Fruit fly (Drosophila melanogaster) whole organism, embryonic: ENCODE data around the gene TTLL6B.

Source experiments
- Atf-2 ChIP-seq: fragments of 200-800 bp; sonication (Bioruptor generic); optimal IDR thresholded peaks from 2 replicates; lab custom pipeline; 2016; ENCODE audit warnings: missing biosample characterization, missing genetic modification characterization
- B-H2 ChIP-seq: fragments of 200-800 bp; sonication (Bioruptor generic); optimal IDR thresholded peaks from 2 replicates; lab custom pipeline; 2018; ENCODE audit warnings: missing biosample characterization, mild to moderate bottlenecking, missing genetic modification characterization
- Bdp1 ChIP-seq: fragments of 200-800 bp; sonication (Bioruptor generic); optimal IDR thresholded peaks from 3 replicates; lab custom pipeline; 2016; ENCODE audit warnings: missing biosample characterization, missing genetic modification characterization
- Bgb ChIP-seq: fragments of 200-800 bp; sonication (Bioruptor generic); IDR thresholded peaks from 2 replicates; pipeline ENCODE4 v1.3.6; 2022; ENCODE audit warnings: missing biosample characterization, missing genetic modification characterization; ENCODE audit not compliant: partially characterized antibody
- CG10209 ChIP-seq: fragments of 200-800 bp; sonication (Bioruptor generic); optimal IDR thresholded peaks from 3 replicates; lab custom pipeline; 2017; ENCODE audit warnings: missing biosample characterization, mild to moderate bottlenecking, missing genetic modification characterization, missing genetic modification reagents
- CG1024 ChIP-seq: fragments of 200-800 bp; sonication (Bioruptor generic); IDR thresholded peaks from 2 replicates; pipeline ENCODE4 v1.3.6; 2022; ENCODE audit warnings: missing biosample characterization, missing genetic modification characterization
- CG10543 ChIP-seq: fragments of 200-800 bp; sonication (Bioruptor generic); optimal IDR thresholded peaks from 3 replicates; lab custom pipeline; 2017; ENCODE audit warnings: missing biosample characterization, mild to moderate bottlenecking, missing genetic modification characterization, moderate library complexity
- CG11504 ChIP-seq: fragments of 200-800 bp; sonication (Bioruptor generic); optimal IDR thresholded peaks from 3 replicates; lab custom pipeline; 2019; ENCODE audit warnings: missing biosample characterization, mild to moderate bottlenecking, missing genetic modification characterization, moderate library complexity
- CG11696 ChIP-seq: fragments of 200-800 bp; sonication (Bioruptor generic); IDR thresholded peaks from 2 replicates; pipeline ENCODE4 v1.3.6; 2022; ENCODE audit warnings: missing biosample characterization, missing genetic modification characterization
- CG1233 ChIP-seq: fragments of 200-800 bp; sonication (Bioruptor generic); optimal IDR thresholded peaks from 4 replicates; lab custom pipeline; 2018; ENCODE audit warnings: missing biosample characterization, mild to moderate bottlenecking, missing genetic modification characterization
- CG14710 ChIP-seq: fragments of 200-800 bp; sonication (Bioruptor generic); optimal IDR thresholded peaks from 3 replicates; lab custom pipeline; 2019; ENCODE audit warnings: missing biosample characterization, mild to moderate bottlenecking, missing genetic modification characterization, moderate library complexity
- CG17912 ChIP-seq: fragments of 200-800 bp; sonication (Bioruptor generic); optimal IDR thresholded peaks from 2 replicates; lab custom pipeline; 2018; ENCODE audit warnings: missing biosample characterization, mild to moderate bottlenecking, missing genetic modification characterization
- CG1792 ChIP-seq: fragments of 200-800 bp; sonication (Bioruptor generic); optimal IDR thresholded peaks from 2 replicates; lab custom pipeline; 2016; ENCODE audit warnings: missing biosample characterization, missing genetic modification characterization
- CG18599 ChIP-seq: fragments of 200-800 bp; sonication (Bioruptor generic); optimal IDR thresholded peaks from 3 replicates; lab custom pipeline; 2017; ENCODE audit warnings: missing biosample characterization, missing genetic modification characterization, mild to moderate bottlenecking, moderate library complexity, missing genetic modification reagents
- CG2202 ChIP-seq: fragments of 200-800 bp; sonication (Bioruptor generic); optimal IDR thresholded peaks from 2 replicates; lab custom pipeline; 2018; ENCODE audit warnings: missing biosample characterization, mild to moderate bottlenecking, missing genetic modification characterization
- CG31365 ChIP-seq: fragments of 200-800 bp; sonication (Bioruptor generic); optimal IDR thresholded peaks from 2 replicates; lab custom pipeline; 2018; ENCODE audit warnings: missing biosample characterization, mild to moderate bottlenecking, missing genetic modification characterization
- CG34376 ChIP-seq: fragments of 200-800 bp; sonication (Bioruptor generic); optimal IDR thresholded peaks from 2 replicates; lab custom pipeline; 2018; ENCODE audit warnings: missing biosample characterization, mild to moderate bottlenecking, missing genetic modification characterization
- CG6254 ChIP-seq: fragments of 200-800 bp; sonication (Bioruptor generic); optimal IDR thresholded peaks from 3 replicates; lab custom pipeline; 2017; ENCODE audit warnings: mild to moderate bottlenecking, missing biosample characterization, missing genetic modification reagents, missing genetic modification characterization
- CG9727 ChIP-seq: fragments of 200-800 bp; sonication (Bioruptor generic); optimal IDR thresholded peaks from 3 replicates; lab custom pipeline; 2017; ENCODE audit warnings: missing biosample characterization, mild to moderate bottlenecking, missing genetic modification characterization
- CTCF ChIP-seq: fragments of 200-800 bp; sonication (Bioruptor generic); optimal IDR thresholded peaks from 2 replicates; lab custom pipeline; 2017; ENCODE audit warnings: missing biosample characterization, mild to moderate bottlenecking, missing genetic modification characterization, moderate library complexity
- CrebB ChIP-seq: fragments of 200-800 bp; sonication (Bioruptor generic); optimal IDR thresholded peaks from 3 replicates; lab custom pipeline; 2018; ENCODE audit warnings: missing biosample characterization, mild to moderate bottlenecking, missing genetic modification characterization
- D19B ChIP-seq: fragments of 200-800 bp; sonication (Bioruptor generic); optimal IDR thresholded peaks from 2 replicates; lab custom pipeline; 2017; ENCODE audit warnings: missing biosample characterization, mild to moderate bottlenecking, missing genetic modification characterization
- Dad ChIP-seq: fragments of 200-800 bp; sonication (Bioruptor generic); optimal IDR thresholded peaks from 3 replicates; lab custom pipeline; 2016; ENCODE audit warnings: missing biosample characterization, missing genetic modification characterization
- Dip2 ChIP-seq: fragments of 200-800 bp; sonication (Bioruptor generic); IDR thresholded peaks from 2 replicates; pipeline ENCODE4 v1.3.6; 2022; ENCODE audit warnings: missing biosample characterization, missing genetic modification characterization
- Dref ChIP-seq: fragments of 200-800 bp; sonication (Bioruptor generic); IDR thresholded peaks from 2 replicates; pipeline ENCODE4 v1.3.6; 2022; ENCODE audit warnings: missing biosample characterization, missing genetic modification characterization
- Elba2 ChIP-seq: fragments of 200-800 bp; sonication (Bioruptor generic); optimal IDR thresholded peaks from 3 replicates; lab custom pipeline; 2016; ENCODE audit warnings: missing biosample characterization, missing genetic modification characterization
- Ets97D ChIP-seq: fragments of 200-800 bp; sonication (Bioruptor generic); optimal IDR thresholded peaks from 3 replicates; lab custom pipeline; 2016; ENCODE audit warnings: missing biosample characterization, missing genetic modification characterization
- GATAe ChIP-seq: fragments of 200-800 bp; sonication (Bioruptor generic); conservative IDR thresholded peaks from 2 replicates; pipeline ENCODE4 v1.3.6; 2022; ENCODE audit warnings: missing biosample characterization, missing genetic modification characterization
- Gug ChIP-seq: fragments of 200-800 bp; sonication (Bioruptor generic); IDR thresholded peaks from 4 replicates; pipeline ENCODE4 v1.3.6; 2022; ENCODE audit warnings: missing biosample characterization, missing genetic modification characterization
- H15 ChIP-seq: fragments of 200-800 bp; sonication (Bioruptor generic); IDR thresholded peaks from 3 replicates; pipeline ENCODE4 v1.3.6; 2022; ENCODE audit warnings: missing biosample characterization, missing genetic modification characterization
- H2.0 ChIP-seq: fragments of 200-800 bp; sonication (Bioruptor generic); IDR thresholded peaks from 2 replicates; pipeline ENCODE4 v1.3.6; 2022; ENCODE audit warnings: missing biosample characterization, missing genetic modification characterization
- HLH4C ChIP-seq: fragments of 200-800 bp; sonication (Bioruptor generic); IDR thresholded peaks from 3 replicates; pipeline ENCODE4 v1.3.6; 2022; ENCODE audit warnings: missing biosample characterization, missing genetic modification characterization; ENCODE audit not compliant: partially characterized antibody
- MESR4 ChIP-seq: fragments of 200-800 bp; sonication (Bioruptor generic); optimal IDR thresholded peaks from 2 replicates; lab custom pipeline; 2018; ENCODE audit warnings: missing biosample characterization, mild to moderate bottlenecking, missing genetic modification characterization, moderate library complexity
- Med ChIP-seq: fragments of 200-800 bp; sonication (Bioruptor generic); peaks from one replicate; lab custom pipeline; 2016; ENCODE audit warnings: missing biosample characterization, missing genetic modification characterization, mild to moderate bottlenecking, inconsistent platforms, moderate library complexity
- Optix ChIP-seq: fragments of 200-800 bp; sonication (Bioruptor generic); IDR thresholded peaks from 3 replicates; pipeline ENCODE4 v1.3.6; 2022; ENCODE audit warnings: missing biosample characterization, missing genetic modification characterization
- Stat92E ChIP-seq, 3 experiments: fragments of >200 bp in 2 of 3; fragments of 200-800 bp in 1 of 3; sonication (Bioruptor generic) in 1 of 3; optimal IDR thresholded peaks; 2 replicates each; lab custom pipeline; 2017 to 2019; ENCODE audit warnings: missing biosample characterization in 3 of 3, missing genetic modification characterization in 3 of 3, mild to moderate bottlenecking in 1 of 3, moderate library complexity in 1 of 3
- abd-A ChIP-seq: fragments of 200-800 bp; sonication (Bioruptor generic); optimal IDR thresholded peaks from 3 replicates; lab custom pipeline; 2019; ENCODE audit warnings: missing biosample characterization, mild to moderate bottlenecking, missing genetic modification characterization, moderate library complexity
- bcd ChIP-seq: fragments of 200-800 bp; sonication (Bioruptor generic); optimal IDR thresholded peaks from 2 replicates; lab custom pipeline; 2017; ENCODE audit warnings: missing biosample characterization, mild to moderate bottlenecking, missing genetic modification characterization
- cg ChIP-seq: fragments of 200-800 bp; sonication (Bioruptor generic); optimal IDR thresholded peaks from 3 replicates; lab custom pipeline; 2019; ENCODE audit warnings: missing biosample characterization, mild to moderate bottlenecking, missing genetic modification characterization, moderate library complexity
- dimm ChIP-seq: fragments of 200-800 bp; sonication (Bioruptor generic); IDR thresholded peaks from 2 replicates; pipeline ENCODE4 v1.3.6; 2022; ENCODE audit warnings: missing biosample characterization, missing genetic modification characterization
- emc ChIP-seq: fragments of 200-800 bp; sonication (Bioruptor generic); optimal IDR thresholded peaks from 2 replicates; lab custom pipeline; 2016; ENCODE audit warnings: missing biosample characterization, missing genetic modification characterization
- gsb-n ChIP-seq: fragments of 200-800 bp; sonication (Bioruptor generic); optimal IDR thresholded peaks from 3 replicates; lab custom pipeline; 2018; ENCODE audit warnings: missing biosample characterization, mild to moderate bottlenecking, missing genetic modification characterization
- hb ChIP-seq: fragments of 200-800 bp; sonication (Bioruptor generic); IDR thresholded peaks from 3 replicates; pipeline ENCODE4 v1.3.6; 2022; ENCODE audit warnings: missing biosample characterization, missing genetic modification characterization; ENCODE audit not compliant: partially characterized antibody
- knrl ChIP-seq: fragments of 200-800 bp; sonication (Bioruptor generic); IDR thresholded peaks from 3 replicates; pipeline ENCODE4 v1.3.6; 2022; ENCODE audit warnings: missing biosample characterization, missing genetic modification characterization; ENCODE audit not compliant: partially characterized antibody
- lola ChIP-seq, 3 experiments: fragments of >200 bp in 2 of 3; fragments of 200-800 bp in 1 of 3; sonication (Bioruptor generic) in 1 of 3; optimal IDR thresholded peaks; 2 replicates each; lab custom pipeline; 2017 to 2019; ENCODE audit warnings: missing biosample characterization in 3 of 3, missing genetic modification characterization in 3 of 3, mild to moderate bottlenecking in 1 of 3, moderate library complexity in 1 of 3
- mld ChIP-seq: fragments of 200-800 bp; sonication (Bioruptor generic); IDR thresholded peaks from 3 replicates; pipeline ENCODE4 v1.3.6; 2022; ENCODE audit warnings: missing biosample characterization, missing genetic modification characterization; ENCODE audit not compliant: partially characterized antibody
- p53 ChIP-seq: fragments of 200-800 bp; sonication (Bioruptor generic); optimal IDR thresholded peaks from 2 replicates; lab custom pipeline; 2016; ENCODE audit warnings: missing biosample characterization, missing genetic modification characterization
- row ChIP-seq: fragments of 200-800 bp; sonication (Bioruptor generic); IDR thresholded peaks from 3 replicates; pipeline ENCODE4 v1.3.6; 2022; ENCODE audit warnings: missing biosample characterization, missing genetic modification characterization
- salm ChIP-seq: fragments of 200-800 bp; sonication (Bioruptor generic); optimal IDR thresholded peaks from 2 replicates; lab custom pipeline; 2018; ENCODE audit warnings: missing biosample characterization, mild to moderate bottlenecking, missing genetic modification characterization
- tx ChIP-seq: fragments of 200-800 bp; sonication (Bioruptor generic); optimal IDR thresholded peaks from 2 replicates; lab custom pipeline; 2016; ENCODE audit warnings: missing biosample characterization, missing genetic modification characterization

The TTLL6B gene

DNA sequence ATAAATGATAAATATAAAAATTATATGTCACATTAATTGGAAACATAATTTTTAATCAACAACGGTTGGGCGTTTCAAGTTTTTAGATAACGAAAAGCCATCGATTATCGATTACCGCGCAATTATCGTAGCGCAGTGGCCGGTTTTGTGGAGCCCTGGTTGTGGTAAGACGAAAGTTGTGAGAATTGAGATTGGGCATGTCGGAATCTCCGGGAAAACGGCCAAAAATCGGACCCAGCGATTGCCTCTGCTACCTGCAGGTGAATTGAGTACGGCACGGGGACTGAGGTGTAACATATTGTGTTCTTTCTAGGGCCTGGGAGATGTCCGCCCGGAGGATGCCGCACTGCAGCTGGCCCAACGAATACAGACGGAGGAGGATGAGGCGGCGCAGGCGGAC lies 32.8 kb upstream of the TTLL6B start, which contains the start of gene CG3368 (continued):
- no peak for TF ChIP-seq CG10543 (GFP tag; lab: Kevin White, UChicago)
- TF ChIP-seq B-H2 (GFP tag; lab: Kevin White, UChicago) = peak; percentile 27
- TF ChIP-seq salm (tag; lab: Kevin White, UChicago) = no peak
- peak; percentile 46 for TF ChIP-seq knrl (GFP tag; lab: Robert Waterston, UW)
- no peak for TF ChIP-seq cg
- TF ChIP-seq D19B = no peak
- peak; percentile 71 for TF ChIP-seq Bgb (GFP tag; lab: Robert Waterston, UW)
- TF ChIP-seq hb = peak; percentile 62; the same call in 2 of the 3 replicates
- TF ChIP-seq Med (GFP tag; lab: Kevin White, UChicago) = peak; percentile 61
- TF ChIP-seq CTCF = no peak
- TF ChIP-seq Dip2 (GFP tag; lab: Robert Waterston, UW) = no peak
- peak; percentile 86 for TF ChIP-seq HLH4C (GFP tag; lab: Robert Waterston, UW)
- TF ChIP-seq mld = peak; percentile 55; the same call in 1 of the 3 replicates
- TF ChIP-seq lola (GFP tag; optimal IDR thresholded peaks at IDR 0.05; lab: Kevin White, UChicago) = no peak
- TF ChIP-seq row (GFP tag; lab: Robert Waterston, UW) = peak; percentile 16; the same call in 1 of the 3 replicates
- no peak for TF ChIP-seq dimm
- no peak for TF ChIP-seq CG9727 (GFP tag; lab: Kevin White, UChicago)
- peak; percentile 55 for TF ChIP-seq MESR4 (GFP tag; lab: Kevin White, UChicago)
- TF ChIP-seq, all 482 proteins: peak for 61

DNA sequence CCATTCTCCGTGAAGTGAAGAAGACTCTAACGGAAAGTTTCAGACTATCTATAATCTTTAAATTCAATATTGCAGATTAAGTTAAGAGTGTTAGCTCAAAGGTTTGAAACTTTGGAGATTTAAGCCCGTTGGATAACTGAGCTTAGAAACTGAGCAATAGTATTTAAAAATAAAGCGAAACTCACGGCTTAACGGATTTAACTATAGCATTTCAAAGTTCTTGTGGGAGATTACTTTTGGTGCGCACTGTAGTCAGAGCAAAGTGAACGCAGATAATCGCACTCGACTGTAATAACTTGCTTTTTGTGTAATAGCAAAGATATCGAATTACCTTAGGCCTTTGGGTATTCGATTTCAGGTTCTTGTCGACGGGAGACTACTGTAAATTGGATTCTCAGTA lies 31.5 kb upstream of the TTLL6B start, which contains the start of gene mrt:
mrt (minus strand) TSS at position 376 of the 400 bp plus-strand sequence.
- no peak for TF ChIP-seq abd-A
- TF ChIP-seq CG31365 (tag; lab: Kevin White, UChicago) = no peak
- TF ChIP-seq gsb-n (tag; lab: Kevin White, UChicago) = peak; percentile 11
- peak; percentile 53 for TF ChIP-seq CG34376
- TF ChIP-seq Elba2 (GFP tag; lab: Kevin White, UChicago) = no peak
- no peak for TF ChIP-seq CG1024
- peak; percentile 35; the same call in 1 of the 2 replicates for TF ChIP-seq Dref (GFP tag; lab: Robert Waterston, UW)
- TF ChIP-seq CG11696 (GFP tag; lab: Robert Waterston, UW) = no peak
- peak; percentile 41; the same call in 1 of the 3 replicates for TF ChIP-seq H15 (GFP tag; lab: Robert Waterston, UW)
- peak; percentile 18 for TF ChIP-seq CG10209 (GFP tag; lab: Kevin White, UChicago)
- TF ChIP-seq tx (GFP tag; lab: Kevin White, UChicago) = peak; percentile 50
- TF ChIP-seq Bdp1 (GFP tag; lab: Kevin White, UChicago) = peak; percentile 19
- peak; percentile 32; the same call in 1 of the 4 replicates for TF ChIP-seq Gug (GFP tag; lab: Robert Waterston, UW)
- no peak for TF ChIP-seq emc (GFP tag; lab: Kevin White, UChicago)
- TF ChIP-seq GATAe (GFP tag; lab: Robert Waterston, UW) = no peak
- TF ChIP-seq Atf-2 (GFP tag; lab: Kevin White, UChicago) = peak; percentile 46
- peak; percentile 10 for TF ChIP-seq CG1792 (GFP tag; lab: Kevin White, UChicago)
- TF ChIP-seq Dad (GFP tag; lab: Kevin White, UChicago) = peak; percentile 36
- TF ChIP-seq p53 (GFP tag; lab: Kevin White, UChicago) = no peak
- no peak for TF ChIP-seq H2.0 (GFP tag; lab: Robert Waterston, UW)
- TF ChIP-seq CG14710 = peak; percentile 4
- TF ChIP-seq CG11504 (tag; lab: Kevin White, UChicago) = peak; percentile 63
- TF ChIP-seq CG1233 = peak; percentile 33
- TF ChIP-seq CrebB (tag; lab: Kevin White, UChicago) = peak; percentile 42
- peak; percentile 88 for TF ChIP-seq row (GFP tag; lab: Robert Waterston, UW)
- TF ChIP-seq CG6254 (GFP tag; lab: Kevin White, UChicago) = no peak
- TF ChIP-seq knrl (GFP tag; lab: Robert Waterston, UW) = no peak
- no peak for TF ChIP-seq Optix (GFP tag; lab: Robert Waterston, UW)
- no peak for TF ChIP-seq CG2202 (tag; lab: Kevin White, UChicago)
- TF ChIP-seq Stat92E (GFP tag; optimal IDR thresholded peaks at IDR 0.05; lab: Kevin White, UChicago) = no peak
- TF ChIP-seq CG18599 (GFP tag; lab: Kevin White, UChicago) = peak; percentile 55
- TF ChIP-seq CG17912 (GFP tag; lab: Kevin White, UChicago) = no peak
- peak; percentile 63 for TF ChIP-seq bcd
- TF ChIP-seq Ets97D (GFP tag; lab: Kevin White, UChicago) = no peak
